Fruit fly (Drosophila melanogaster): ENCODE data around the gene elm.
A peak's percentile ranks its signal among the peaks of the same experiment; 100 is the strongest.

elm gene

dm6 chr3R:5624115-5624878, 30.4 kb downstream of the elm start, which contains the start of the genes Dph4, Spec2 and RpL13A (continued):
- peak; percentile 68 for TF ChIP-seq CG10565 (GFP tag; optimal IDR thresholded peaks at IDR 0.05)
- TF ChIP-seq kni (GFP tag; optimal IDR thresholded peaks at IDR 0.05), result peak; percentile 93
- TF ChIP-seq fd3F (GFP tag; optimal IDR thresholded peaks at IDR 0.05), result peak; percentile 77
- no peak for TF ChIP-seq Xrp1 (GFP tag; IDR thresholded peaks at IDR 0.05)
- TF ChIP-seq CG11560 (tag; IDR thresholded peaks at IDR 0.05), result no peak
- peak; percentile 98 for TF ChIP-seq MTF-1 (GFP tag; optimal IDR thresholded peaks at IDR 0.05; ENCODE audit: borderline replicate concordance)
- TF ChIP-seq CTCF (GFP tag; optimal IDR thresholded peaks at IDR 0.05), result peak; percentile 64
- TF ChIP-seq CG17829 (tag; optimal IDR thresholded peaks at IDR 0.05), result peak; percentile 91
- peak; percentile 82 for TF ChIP-seq CG5180 (GFP tag; optimal IDR thresholded peaks at IDR 0.05)
- no peak for TF ChIP-seq CG10321 (GFP tag; IDR thresholded peaks at IDR 0.05)
- peak; percentile 90 for TF ChIP-seq CG4424 (GFP tag; optimal IDR thresholded peaks at IDR 0.05)
- peak; percentile 87 for TF ChIP-seq CG10147 (GFP tag; optimal IDR thresholded peaks at IDR 0.05)
- TF ChIP-seq Bgb (GFP tag; IDR thresholded peaks at IDR 0.05; ENCODE audit: partially characterized antibody), result no peak
- TF ChIP-seq her (GFP tag; optimal IDR thresholded peaks at IDR 0.05), result peak; percentile 93
- TF ChIP-seq tx (GFP tag; optimal IDR thresholded peaks at IDR 0.05), result peak; percentile 52
- TF ChIP-seq ash1 (GFP tag; optimal IDR thresholded peaks at IDR 0.05), result peak; percentile 98
- TF ChIP-seq CG12104 (GFP tag; optimal IDR thresholded peaks at IDR 0.05), result peak; percentile 96
- TF ChIP-seq prd (optimal IDR thresholded peaks at IDR 0.05), result no peak
- no peak for TF ChIP-seq prd (GFP tag; IDR thresholded peaks at IDR 0.05)
- peak; percentile 92 for TF ChIP-seq Vsx1 (GFP tag; optimal IDR thresholded peaks at IDR 0.05)
- TF ChIP-seq CG7928 (GFP tag; optimal IDR thresholded peaks at IDR 0.05), result peak; percentile 76
- peak; percentile 80 for TF ChIP-seq Jarid2 (GFP tag; optimal IDR thresholded peaks at IDR 0.05)
- no peak for TF ChIP-seq CG7372 (GFP tag; IDR thresholded peaks at IDR 0.05)
- peak; percentile 59 for TF ChIP-seq zf30C (GFP tag; optimal IDR thresholded peaks at IDR 0.05)
- peak; percentile 83 for TF ChIP-seq Nf-YC (tag; optimal IDR thresholded peaks at IDR 0.05)
- TF ChIP-seq sima (GFP tag; optimal IDR thresholded peaks at IDR 0.05), result peak; percentile 82
- peak; percentile 91 for TF ChIP-seq CG12391 (tag; optimal IDR thresholded peaks at IDR 0.05)
- peak; percentile 83 for TF ChIP-seq CG12299 (tag; optimal IDR thresholded peaks at IDR 0.05)
- TF ChIP-seq E2f2 (GFP tag; IDR thresholded peaks at IDR 0.05), result no peak
- no peak for TF ChIP-seq CG6791 (GFP tag; IDR thresholded peaks at IDR 0.05; ENCODE audit: partially characterized antibody)
- peak; percentile 76 for TF ChIP-seq CG10462 (GFP tag; optimal IDR thresholded peaks at IDR 0.05)
- no peak for TF ChIP-seq cad (GFP tag; optimal IDR thresholded peaks at IDR 0.05)
- TF ChIP-seq cwo (GFP tag; optimal IDR thresholded peaks at IDR 0.05), result peak; percentile 5
- peak; percentile 85 for TF ChIP-seq lbe (GFP tag; optimal IDR thresholded peaks at IDR 0.05)
- peak; percentile 82 for TF ChIP-seq salm (tag; optimal IDR thresholded peaks at IDR 0.05)
- TF ChIP-seq crp (GFP tag; optimal IDR thresholded peaks at IDR 0.05), result peak in 1 of 2 experiments; percentile 67
- peak; percentile 81 to 93 for TF ChIP-seq dpn (GFP tag; optimal IDR thresholded peaks at IDR 0.05)
- TF ChIP-seq Hr39 (optimal IDR thresholded peaks at IDR 0.05), result no peak
- no peak for TF ChIP-seq sd (tag; optimal IDR thresholded peaks at IDR 0.05)
- peak; percentile 82 for TF ChIP-seq CG9437 (GFP tag; optimal IDR thresholded peaks at IDR 0.05)
- TF ChIP-seq amos (GFP tag; IDR thresholded peaks at IDR 0.05; ENCODE audit: partially characterized antibody), result no peak
- TF ChIP-seq CG12071 (GFP tag; optimal IDR thresholded peaks at IDR 0.05), result peak; percentile 95
- TF ChIP-seq gfzf (GFP tag; optimal IDR thresholded peaks at IDR 0.05), result peak; percentile 72
- peak; percentile 96 for TF ChIP-seq CG18619 (GFP tag; optimal IDR thresholded peaks at IDR 0.05)
- peak; percentile 97 for TF ChIP-seq NfI (GFP tag; optimal IDR thresholded peaks at IDR 0.05)
- TF ChIP-seq CG7745 (tag; optimal IDR thresholded peaks at IDR 0.05), result no peak
- TF ChIP-seq Optix (GFP tag; IDR thresholded peaks at IDR 0.05), result no peak
- TF ChIP-seq CG10366 (GFP tag; IDR thresholded peaks at IDR 0.05), result no peak
- peak; percentile 86 for TF ChIP-seq CG4282 (GFP tag; optimal IDR thresholded peaks at IDR 0.05)

Measured in whole organism, embryonic.